Fruit fly (Drosophila melanogaster) whole organism, embryonic: ENCODE measurements around the gene CG13075.

ENCODE experiments used
- Asciz ChIP-seq: fragments of 200-800 bp; sonication (Bioruptor generic); optimal IDR thresholded peaks from 2 replicates; lab custom pipeline; 2017; ENCODE audit warnings: missing biosample characterization, mild to moderate bottlenecking, missing genetic modification characterization, missing genetic modification reagents
- Atf-2 ChIP-seq: fragments of 200-800 bp; sonication (Bioruptor generic); optimal IDR thresholded peaks from 2 replicates; lab custom pipeline; 2016; ENCODE audit warnings: missing biosample characterization, missing genetic modification characterization
- Atf3 ChIP-seq: fragments of 200-800 bp; sonication (Bioruptor generic); optimal IDR thresholded peaks from 3 replicates; lab custom pipeline; 2016; ENCODE audit warnings: missing biosample characterization, missing genetic modification characterization
- CG10147 ChIP-seq: fragments of 200-800 bp; sonication (Bioruptor generic); optimal IDR thresholded peaks from 2 replicates; lab custom pipeline; 2019; ENCODE audit warnings: missing biosample characterization, mild to moderate bottlenecking, missing genetic modification characterization, moderate library complexity
- CG10979 ChIP-seq: fragments of 200-800 bp; sonication (Bioruptor generic); optimal IDR thresholded peaks from 2 replicates; lab custom pipeline; 2018; ENCODE audit warnings: missing biosample characterization, mild to moderate bottlenecking, missing genetic modification characterization, moderate library complexity
- CG1233 ChIP-seq: fragments of 200-800 bp; sonication (Bioruptor generic); optimal IDR thresholded peaks from 4 replicates; lab custom pipeline; 2018; ENCODE audit warnings: missing biosample characterization, mild to moderate bottlenecking, missing genetic modification characterization
- CG12769 ChIP-seq: fragments of 200-800 bp; sonication (Bioruptor generic); optimal IDR thresholded peaks from 2 replicates; lab custom pipeline; 2019; ENCODE audit warnings: missing biosample characterization, mild to moderate bottlenecking, missing genetic modification characterization, moderate library complexity
- CG13424 ChIP-seq: fragments of 200-800 bp; sonication (Bioruptor generic); optimal IDR thresholded peaks from 2 replicates; lab custom pipeline; 2019; ENCODE audit warnings: missing biosample characterization, mild to moderate bottlenecking, missing genetic modification characterization, moderate library complexity
- CG13624 ChIP-seq: fragments of 200-800 bp; sonication (Bioruptor generic); optimal IDR thresholded peaks from 2 replicates; lab custom pipeline; 2016; ENCODE audit warnings: missing biosample characterization, missing genetic modification characterization
- CG14014 ChIP-seq: fragments of 200-800 bp; sonication (Bioruptor generic); IDR thresholded peaks from 2 replicates; pipeline ENCODE4 v1.3.6; 2022; ENCODE audit warnings: missing biosample characterization, missing genetic modification characterization
- CG14710 ChIP-seq: fragments of 200-800 bp; sonication (Bioruptor generic); optimal IDR thresholded peaks from 3 replicates; lab custom pipeline; 2019; ENCODE audit warnings: missing biosample characterization, mild to moderate bottlenecking, missing genetic modification characterization, moderate library complexity
- CG1792 ChIP-seq: fragments of 200-800 bp; sonication (Bioruptor generic); optimal IDR thresholded peaks from 2 replicates; lab custom pipeline; 2016; ENCODE audit warnings: missing biosample characterization, missing genetic modification characterization
- CG1832 ChIP-seq: fragments of 200-800 bp; sonication (Bioruptor generic); optimal IDR thresholded peaks from 2 replicates; lab custom pipeline; 2017; ENCODE audit warnings: missing biosample characterization, mild to moderate bottlenecking, missing genetic modification characterization, inconsistent platforms
- CG2129 ChIP-seq: fragments of 200-800 bp; sonication (Bioruptor generic); IDR thresholded peaks from 2 replicates; pipeline ENCODE4 v1.3.6; 2022; ENCODE audit warnings: missing biosample characterization, missing genetic modification characterization; ENCODE audit not compliant: partially characterized antibody
- CG3838 ChIP-seq: fragments of 200-800 bp; sonication (Bioruptor generic); optimal IDR thresholded peaks from 3 replicates; lab custom pipeline; 2016; ENCODE audit warnings: missing biosample characterization, missing genetic modification characterization
- CG42726 ChIP-seq: fragments of 200-800 bp; sonication (Bioruptor generic); IDR thresholded peaks from 2 replicates; pipeline ENCODE4 v1.3.6; 2022; ENCODE audit warnings: missing biosample characterization, missing genetic modification characterization; ENCODE audit not compliant: partially characterized antibody
- CG6689 ChIP-seq: fragments of 200-800 bp; sonication (Bioruptor generic); IDR thresholded peaks from 2 replicates; pipeline ENCODE4 v1.3.6; 2022; ENCODE audit warnings: missing biosample characterization, missing genetic modification characterization
- CG6854 ChIP-seq: fragments of 200-800 bp; sonication (Bioruptor generic); optimal IDR thresholded peaks from 3 replicates; lab custom pipeline; 2017; ENCODE audit warnings: missing biosample characterization, mild to moderate bottlenecking, missing genetic modification characterization
- CG7372 ChIP-seq: fragments of 200-800 bp; sonication (Bioruptor generic); IDR thresholded peaks from 2 replicates; pipeline ENCODE4 v1.3.6; 2022; ENCODE audit warnings: missing biosample characterization, missing genetic modification characterization
- CG8089 ChIP-seq: fragments of 200-800 bp; sonication (Bioruptor generic); optimal IDR thresholded peaks from 3 replicates; lab custom pipeline; 2016; ENCODE audit warnings: missing biosample characterization, missing genetic modification characterization
- CG8281 ChIP-seq: fragments of 200-800 bp; sonication (Bioruptor generic); optimal IDR thresholded peaks from 2 replicates; lab custom pipeline; 2018; ENCODE audit warnings: missing biosample characterization, mild to moderate bottlenecking, missing genetic modification characterization, moderate library complexity
- CTCF ChIP-seq: fragments of 200-800 bp; sonication (Bioruptor generic); optimal IDR thresholded peaks from 2 replicates; lab custom pipeline; 2017; ENCODE audit warnings: missing biosample characterization, mild to moderate bottlenecking, missing genetic modification characterization, moderate library complexity
- Chrac-16 ChIP-seq: fragments of 200-800 bp; sonication (Bioruptor generic); optimal IDR thresholded peaks from 3 replicates; lab custom pipeline; 2016; ENCODE audit warnings: missing biosample characterization, missing genetic modification characterization
- Dek ChIP-seq: fragments of 200-800 bp; sonication (Bioruptor generic); optimal IDR thresholded peaks from 3 replicates; lab custom pipeline; 2019; ENCODE audit warnings: missing biosample characterization, mild to moderate bottlenecking, missing genetic modification characterization, moderate library complexity
- E2f1 ChIP-seq: fragments of 200-800 bp; sonication (Bioruptor generic); IDR thresholded peaks from 2 replicates; pipeline ENCODE4 v1.3.6; 2022; ENCODE audit warnings: missing biosample characterization, missing genetic modification characterization
- Fer2 ChIP-seq: fragments of 200-800 bp; sonication (Bioruptor generic); optimal IDR thresholded peaks from 2 replicates; lab custom pipeline; 2018; ENCODE audit warnings: missing biosample characterization, mild to moderate bottlenecking, missing genetic modification characterization, moderate library complexity
- HLH3B ChIP-seq: fragments of 200-800 bp; sonication (Bioruptor generic); IDR thresholded peaks from 2 replicates; pipeline ENCODE4 v1.3.6; 2022; ENCODE audit warnings: missing biosample characterization, missing genetic modification characterization
- Hand ChIP-seq: fragments of 200-800 bp; sonication (Bioruptor generic); optimal IDR thresholded peaks from 2 replicates; lab custom pipeline; 2017; ENCODE audit warnings: mild to moderate bottlenecking, missing biosample characterization, missing genetic modification reagents, missing genetic modification characterization
- HmgD ChIP-seq: fragments of 200-800 bp; sonication (Bioruptor generic); optimal IDR thresholded peaks from 3 replicates; lab custom pipeline; 2016; ENCODE audit warnings: missing biosample characterization, missing genetic modification characterization
- Hsf ChIP-seq: fragments of 200-800 bp; sonication (Bioruptor generic); optimal IDR thresholded peaks from 3 replicates; lab custom pipeline; 2016; ENCODE audit warnings: missing biosample characterization, missing genetic modification characterization
- MTF-1 ChIP-seq: fragments of 200-800 bp; sonication (Bioruptor generic); optimal IDR thresholded peaks from 2 replicates; lab custom pipeline; 2018; ENCODE audit warnings: missing biosample characterization, mild to moderate bottlenecking, missing genetic modification characterization, borderline replicate concordance
- Mad ChIP-seq: fragments of 200-800 bp; sonication (Bioruptor generic); optimal IDR thresholded peaks from 2 replicates; lab custom pipeline; 2016; ENCODE audit warnings: missing biosample characterization, missing genetic modification characterization
- Rfx ChIP-seq: fragments of 200-800 bp; sonication (Bioruptor generic); IDR thresholded peaks from 2 replicates; pipeline ENCODE4 v1.3.6; 2022; ENCODE audit warnings: missing biosample characterization, missing genetic modification characterization
- Rx ChIP-seq: fragments of 200-800 bp; sonication (Bioruptor generic); IDR thresholded peaks from 2 replicates; pipeline ENCODE4 v1.3.6; 2022; ENCODE audit warnings: missing biosample characterization, missing genetic modification characterization
- Side ChIP-seq: fragments of 200-800 bp; sonication (Bioruptor generic); optimal IDR thresholded peaks from 2 replicates; lab custom pipeline; 2016; ENCODE audit warnings: missing biosample characterization, missing genetic modification characterization
- Sry-β ChIP-seq: fragments of 200-800 bp; sonication (Bioruptor generic); optimal IDR thresholded peaks from 2 replicates; lab custom pipeline; 2018; ENCODE audit warnings: missing biosample characterization, mild to moderate bottlenecking, missing genetic modification characterization, moderate library complexity
- al ChIP-seq: fragments of 200-800 bp; sonication (Bioruptor generic); IDR thresholded peaks from 2 replicates; pipeline ENCODE4 v1.3.6; 2022; ENCODE audit warnings: missing biosample characterization, missing genetic modification characterization
- amos ChIP-seq: fragments of 200-800 bp; sonication (Bioruptor generic); IDR thresholded peaks from 2 replicates; pipeline ENCODE4 v1.3.6; 2022; ENCODE audit warnings: missing biosample characterization, missing genetic modification characterization; ENCODE audit not compliant: partially characterized antibody
- chif ChIP-seq, 2 experiments: fragments of 200-800 bp; sonication (Bioruptor generic); optimal IDR thresholded peaks; 3 replicates each; lab custom pipeline; 2016; ENCODE audit warnings: missing biosample characterization in 2 of 2, missing genetic modification characterization in 2 of 2
- fd64A ChIP-seq: fragments of 200-800 bp; sonication (Bioruptor generic); optimal IDR thresholded peaks from 3 replicates; lab custom pipeline; 2018; ENCODE audit warnings: missing biosample characterization, mild to moderate bottlenecking, missing genetic modification characterization
- fd96Cb ChIP-seq: fragments of 200-800 bp; sonication (Bioruptor generic); optimal IDR thresholded peaks from 2 replicates; lab custom pipeline; 2018; ENCODE audit warnings: missing biosample characterization, mild to moderate bottlenecking, missing genetic modification characterization, moderate library complexity
- grau ChIP-seq: fragments of 200-800 bp; optimal IDR thresholded peaks from 3 replicates; lab custom pipeline; 2019; ENCODE audit warnings: missing biosample characterization, mild to moderate bottlenecking, missing genetic modification characterization, moderate library complexity
- hkb ChIP-seq, 2 experiments: fragments of 200-800 bp in 1 of 2; fragments of >200 bp in 1 of 2; sonication (Bioruptor generic) in 1 of 2; IDR thresholded peaks in 1 of 2; optimal IDR thresholded peaks in 1 of 2; 2 replicates each; pipeline versions ENCODE4 v1.3.6 to Lab custom; 2017 to 2022; ENCODE audit warnings: missing biosample characterization in 1 of 2, missing genetic modification characterization in 1 of 2
- otp ChIP-seq: fragments of 200-800 bp; sonication (Bioruptor generic); IDR thresholded peaks from 3 replicates; pipeline ENCODE4, ENCODE4 v1.3.6; 2022; ENCODE audit warnings: missing biosample characterization, missing genetic modification characterization
- peb ChIP-seq: fragments of 200-800 bp; sonication (Bioruptor generic); IDR thresholded peaks from 2 replicates; pipeline ENCODE4 v1.3.6; 2022; ENCODE audit warnings: missing biosample characterization, missing genetic modification characterization
- run ChIP-seq: fragments of 200-800 bp; sonication (Bioruptor generic); optimal IDR thresholded peaks from 3 replicates; lab custom pipeline; 2018; ENCODE audit warnings: missing biosample characterization, mild to moderate bottlenecking, missing genetic modification characterization
- sr ChIP-seq: fragments of 200-800 bp; sonication (Bioruptor generic); IDR thresholded peaks from 3 replicates; pipeline ENCODE4 v1.3.6; 2022; ENCODE audit warnings: missing biosample characterization, missing genetic modification characterization
- stc ChIP-seq: fragments of 200-800 bp; sonication (Bioruptor generic); IDR thresholded peaks from 2 replicates; pipeline ENCODE4 v1.3.6; 2022; ENCODE audit warnings: missing biosample characterization, missing genetic modification characterization
- tll ChIP-seq, 2 experiments: fragments of 200-800 bp in 1 of 2; fragments of >200 bp in 1 of 2; sonication (Bioruptor generic) in 1 of 2; optimal IDR thresholded peaks; 2 replicates each; lab custom pipeline; 2017 to 2019; ENCODE audit warnings: missing biosample characterization in 2 of 2, missing genetic modification characterization in 2 of 2, mild to moderate bottlenecking in 1 of 2, moderate library complexity in 1 of 2
- vvl ChIP-seq: fragments of 200-800 bp; sonication (Bioruptor generic); IDR thresholded peaks from 2 replicates; pipeline ENCODE4 v1.3.6; 2022; ENCODE audit warnings: missing biosample characterization, missing genetic modification characterization

Gene CG13075

dm6 chr3L:16128481-16128972 is 44.7 kb downstream of the CG13075 start, which contains the start of gene Pgm1 (continued):
- TF ChIP-seq al (GFP tag; lab: Robert Waterston, UW): peak; percentile 66
- peak; percentile 42; the same call in 1 of the 2 replicates for TF ChIP-seq CG42726 (GFP tag; lab: Robert Waterston, UW)
- peak; percentile 95 for TF ChIP-seq HmgD (GFP tag; lab: Kevin White, UChicago)
- TF ChIP-seq otp (GFP tag; lab: Robert Waterston, UW): peak; percentile 68; the same call in 2 of the 3 replicates
- TF ChIP-seq Rx (GFP tag; lab: Robert Waterston, UW): peak; percentile 72
- TF ChIP-seq Side (GFP tag; lab: Kevin White, UChicago): peak; percentile 94
- TF ChIP-seq E2f1 (GFP tag; lab: Robert Waterston, UW): peak; percentile 74
- peak; percentile 68 for TF ChIP-seq Dek (tag; lab: Kevin White, UChicago)
- no peak for TF ChIP-seq CTCF
- TF ChIP-seq sr (GFP tag; lab: Robert Waterston, UW): peak; percentile 74; the same call in 2 of the 3 replicates
- peak; percentile 80 for TF ChIP-seq CG8089 (GFP tag; lab: Kevin White, UChicago)
- peak; percentile 77 for TF ChIP-seq Hand (GFP tag; lab: Kevin White, UChicago)
- no peak for TF ChIP-seq MTF-1 (GFP tag; lab: Kevin White, UChicago)
- TF ChIP-seq CG13424 (tag; lab: Kevin White, UChicago): peak; percentile 73
- peak; percentile 81 for TF ChIP-seq Chrac-16 (GFP tag; lab: Kevin White, UChicago)
- peak; percentile 74 for TF ChIP-seq Atf3 (GFP tag; lab: Kevin White, UChicago)
- TF ChIP-seq Hsf (GFP tag; lab: Kevin White, UChicago): peak; percentile 90
- peak; percentile 64 for TF ChIP-seq Fer2 (tag; lab: Kevin White, UChicago)
- peak; percentile 60 for TF ChIP-seq HLH3B
- TF ChIP-seq CG13624 (GFP tag; lab: Kevin White, UChicago): peak; percentile 92
- TF ChIP-seq CG1832 (GFP tag; lab: Kevin White, UChicago): no peak
- TF ChIP-seq tll (GFP tag; optimal IDR thresholded peaks at IDR 0.05; lab: Kevin White, UChicago): peak in 1 of 2 experiments; percentile 74
- peak; percentile 49 for TF ChIP-seq CG1233
- peak; percentile 80 for TF ChIP-seq grau (tag; lab: Kevin White, UChicago)
- TF ChIP-seq CG14710: peak; percentile 45
- peak; percentile 89 for TF ChIP-seq Atf-2
- TF ChIP-seq CG3838 (GFP tag; lab: Kevin White, UChicago): peak; percentile 55
- TF ChIP-seq run (tag; lab: Kevin White, UChicago): peak; percentile 78
- TF ChIP-seq Sry-β (GFP tag; lab: Kevin White, UChicago): no peak
- peak; percentile 79 for TF ChIP-seq CG10147 (GFP tag; lab: Kevin White, UChicago)
- TF ChIP-seq CG2129 (GFP tag; lab: Robert Waterston, UW): no peak
- peak; percentile 72 for TF ChIP-seq stc (GFP tag; lab: Robert Waterston, UW)
- peak; percentile 76 for TF ChIP-seq CG14014
- TF ChIP-seq CG6689 (GFP tag; lab: Robert Waterston, UW): peak; percentile 59
- peak; percentile 83 for TF ChIP-seq CG1792 (GFP tag; lab: Kevin White, UChicago)
- peak; percentile 73 for TF ChIP-seq fd96Cb (tag; lab: Kevin White, UChicago)
- peak; percentile 69 for TF ChIP-seq fd64A (GFP tag; lab: Kevin White, UChicago)
- TF ChIP-seq vvl (GFP tag; lab: Robert Waterston, UW): peak; percentile 72
- peak; percentile 86 for TF ChIP-seq Mad (GFP tag; lab: Kevin White, UChicago)
- TF ChIP-seq Rfx (GFP tag; lab: Robert Waterston, UW): peak; percentile 85
- TF ChIP-seq CG7372 (GFP tag; lab: Robert Waterston, UW): no peak
- TF ChIP-seq amos (GFP tag; lab: Robert Waterston, UW): no peak; the same call in 1 of the 2 replicates
- peak; percentile 52; the same call in 1 of the 2 replicates for TF ChIP-seq peb (GFP tag; lab: Robert Waterston, UW)
- TF ChIP-seq CG8281 (tag; lab: Kevin White, UChicago): no peak
- peak; percentile 97 for TF ChIP-seq CG12769 (tag; lab: Kevin White, UChicago)
- TF ChIP-seq hkb (optimal IDR thresholded peaks at IDR 0.05; lab: Kevin White, UChicago): peak; percentile 59
- TF ChIP-seq hkb (GFP tag; IDR thresholded peaks at IDR 0.05; lab: Robert Waterston, UW): peak; percentile 73
- no peak for TF ChIP-seq Asciz (GFP tag; lab: Kevin White, UChicago)
- peak; percentile 72 for TF ChIP-seq CG6854 (GFP tag; lab: Kevin White, UChicago)
- peak; percentile 88 to 90 for TF ChIP-seq chif (GFP tag; optimal IDR thresholded peaks at IDR 0.05; lab: Kevin White, UChicago)
- TF ChIP-seq CG10979 (tag; lab: Kevin White, UChicago): peak; percentile 79
